Worm (Caenorhabditis elegans): ENCODE data around the gene srt-20.

DNA sequence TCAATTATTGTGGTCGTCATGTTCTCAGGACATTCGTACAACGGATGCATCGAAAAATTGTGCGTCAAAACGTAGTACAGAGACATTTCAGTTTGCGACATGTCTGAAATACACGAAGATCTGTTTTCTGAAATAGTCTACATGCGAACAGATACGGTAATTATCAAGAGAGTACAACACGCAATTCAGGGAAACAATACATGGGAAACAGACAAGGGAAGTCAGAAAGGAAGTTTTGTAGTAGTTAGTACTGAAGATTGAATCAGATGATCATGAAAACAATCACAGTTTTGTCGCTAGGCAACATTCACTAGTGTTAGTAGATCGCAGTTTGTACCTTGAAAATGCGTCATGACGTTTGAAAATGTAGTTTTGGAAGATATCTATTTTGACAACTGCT, 28.6 kb downstream of the srt-20 start, which contains the start of gene srt-13:
- no peak for TF ChIP-seq nhr-111 (GFP tag; optimal IDR thresholded peaks at IDR 0.05)
- TF ChIP-seq egl-27 (tag; optimal IDR thresholded peaks at IDR 0.05): no peak
- TF ChIP-seq nhr-77 (tag; optimal IDR thresholded peaks at IDR 0.05): no peak

Measured in whole organism, L4 larva.